Fruit fly (Drosophila melanogaster) whole organism, embryonic: ENCODE measurements around the gene Lrr47.

Source experiments
- CG10654 ChIP-seq: fragments of 200-800 bp; sonication (Bioruptor generic); optimal IDR thresholded peaks from 2 replicates; lab custom pipeline; 2016; ENCODE audit warnings: missing biosample characterization, missing genetic modification characterization
- CG12299 ChIP-seq: fragments of 200-800 bp; sonication (Bioruptor generic); optimal IDR thresholded peaks from 2 replicates; lab custom pipeline; 2018; ENCODE audit warnings: missing biosample characterization, mild to moderate bottlenecking, missing genetic modification characterization
- CG15011 ChIP-seq: fragments of 200-800 bp; sonication (Bioruptor generic); optimal IDR thresholded peaks from 3 replicates; lab custom pipeline; 2018; ENCODE audit warnings: missing biosample characterization, mild to moderate bottlenecking, missing genetic modification characterization
- CG18599 ChIP-seq: fragments of 200-800 bp; sonication (Bioruptor generic); optimal IDR thresholded peaks from 3 replicates; lab custom pipeline; 2017; ENCODE audit warnings: missing biosample characterization, missing genetic modification characterization, mild to moderate bottlenecking, moderate library complexity, missing genetic modification reagents
- CG8290 ChIP-seq, 3 experiments: fragments of 200-800 bp; sonication (Bioruptor generic); optimal IDR thresholded peaks; 2 replicates each; lab custom pipeline; 2016 to 2019; ENCODE audit warnings: missing biosample characterization in 3 of 3, missing genetic modification characterization in 3 of 3, mild to moderate bottlenecking in 2 of 3, moderate library complexity in 1 of 3
- Gug ChIP-seq: fragments of 200-800 bp; sonication (Bioruptor generic); IDR thresholded peaks from 4 replicates; pipeline ENCODE4 v1.3.6; 2022; ENCODE audit warnings: missing biosample characterization, missing genetic modification characterization
- TFAM ChIP-seq: fragments of 200-800 bp; sonication (Bioruptor generic); optimal IDR thresholded peaks from 2 replicates; lab custom pipeline; 2017; ENCODE audit warnings: missing biosample characterization, missing genetic modification characterization, inconsistent platforms
- disco-r ChIP-seq: fragments of 200-800 bp; sonication (Bioruptor generic); optimal IDR thresholded peaks from 2 replicates; lab custom pipeline; 2016; ENCODE audit warnings: missing biosample characterization, missing genetic modification characterization
- dmrt11E ChIP-seq: fragments of 200-800 bp; sonication (Bioruptor generic); optimal IDR thresholded peaks from 3 replicates; lab custom pipeline; 2018; ENCODE audit warnings: missing biosample characterization, mild to moderate bottlenecking, missing genetic modification characterization, moderate library complexity
- pan ChIP-seq, 4 experiments: fragments of >200 bp in 3 of 4; fragments of 200-800 bp in 1 of 4; sonication (Bioruptor generic) in 1 of 4; optimal IDR thresholded peaks in 3 of 4; IDR thresholded peaks in 1 of 4; 2 replicates each; pipeline versions ENCODE4 v1.3.6 to Lab custom; 2017 to 2022; ENCODE audit warnings: missing biosample characterization in 2 of 4, missing genetic modification characterization in 2 of 4, mixed read lengths in 1 of 4

dm6 chr2L:10506557-10507252 lies 10.4 kb upstream of the Lrr47 start, which contains the start of the genes Myo31DF and CG6094:
- TF ChIP-seq CG18599 (GFP tag; lab: Kevin White, UChicago) (peak; percentile 1), Gug (GFP tag; lab: Robert Waterston, UW) (peak; percentile 46; the same call in 1 of the 4 replicates), TFAM (GFP tag; lab: Kevin White, UChicago) (no peak), CG15011 (no peak), disco-r (no peak), pan (optimal IDR thresholded peaks at IDR 0.05; lab: Kevin White, UChicago) (no peak), pan (GFP tag; optimal IDR thresholded peaks at IDR 0.05 in 1 of 2, IDR thresholded peaks at IDR 0.05 in 1 of 2) (peak in 1 of 2 experiments; percentile 17), CG12299 (tag; lab: Kevin White, UChicago) (no peak), CG10654 (no peak), dmrt11E (no peak), CG8290 (GFP tag; optimal IDR thresholded peaks at IDR 0.05; lab: Kevin White, UChicago) (no peak), CG8290 (tag; optimal IDR thresholded peaks at IDR 0.05; lab: Kevin White, UChicago) (peak in 1 of 2 experiments; percentile 81)
